Worm (Caenorhabditis elegans) whole organism, L4/young adult: ENCODE results near the gene oops-1.

Source experiments
- W03F9.2 ChIP-seq: fragments of 150-350 bp; optimal IDR thresholded peaks from 2 replicates; lab custom pipeline; 2014; ENCODE audit warnings: missing biosample characterization, missing genetic modification characterization
- dao-5 ChIP-seq: sonication (generic microtip); optimal IDR thresholded peaks from 2 replicates; lab custom pipeline; 2016; ENCODE audit warnings: missing genotype, missing genetic modification characterization, moderate library complexity, missing compliant biosample characterization
- him-1 ChIP-seq: sonication (generic microtip); optimal IDR thresholded peaks from 2 replicates; lab custom pipeline; 2016; ENCODE audit warnings: missing genotype, missing genetic modification reagents, missing genetic modification characterization, missing compliant biosample characterization

ce11 chrIV:5824493-5824892, 10.6 kb upstream of the oops-1 start, which contains the start of gene egal-1:
- TF ChIP-seq W03F9.2 (no peak), him-1 (no peak), dao-5 (no peak)
